Fruit fly (Drosophila melanogaster): ENCODE results near the gene CG1998.

The CG1998 gene

DNA sequence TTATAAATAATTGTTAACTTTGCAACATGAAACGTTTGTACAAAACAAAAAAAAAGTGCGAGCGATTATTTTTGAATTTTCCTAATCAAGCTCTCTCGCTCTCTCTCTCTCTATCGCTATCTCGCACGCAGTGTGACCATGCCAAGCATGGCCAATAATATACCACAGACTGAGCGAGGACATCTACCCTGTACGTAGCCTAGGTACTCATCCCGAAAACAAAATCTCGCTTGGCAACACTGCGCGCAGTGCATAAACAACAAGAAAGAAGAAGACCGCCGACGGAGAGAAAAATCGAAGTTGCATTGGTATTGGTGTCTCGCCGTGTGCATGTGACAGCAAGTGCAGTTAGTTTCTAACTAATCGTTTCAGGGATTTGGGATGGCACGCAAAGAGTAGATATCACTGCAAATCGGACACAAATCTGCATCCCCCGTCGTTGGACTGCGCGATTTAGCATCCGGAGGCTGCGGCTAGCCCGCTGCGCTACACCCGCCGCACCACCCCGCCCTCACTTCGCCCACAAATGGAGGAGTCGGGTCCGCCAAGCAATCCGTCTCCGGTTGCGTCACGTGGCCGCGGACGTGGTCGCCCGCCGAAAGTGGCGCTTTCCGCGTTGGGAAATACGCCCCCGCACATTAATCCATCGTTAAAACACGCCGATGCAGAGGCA, at the start of gene CG1998, which contains the start of gene Set2:
Gene CG1998, minus strand, starts transcription at position 134 of the 673 bp plus-strand sequence.
Gene Set2, plus strand, starts transcription at position 302 of the 673 bp plus-strand sequence.
- TF ChIP-seq CG7101 (tag; optimal IDR thresholded peaks at IDR 0.05) (peak; percentile 36), CG14711 (tag; optimal IDR thresholded peaks at IDR 0.05) (peak; percentile 91), ovo (GFP tag; optimal IDR thresholded peaks at IDR 0.05) (peak; percentile 50), Hr96 (GFP tag; optimal IDR thresholded peaks at IDR 0.05) (no peak), tj (GFP tag; optimal IDR thresholded peaks at IDR 0.05) (peak; percentile 7), Mnt (GFP tag; optimal IDR thresholded peaks at IDR 0.05) (peak; percentile 90), Clk (GFP tag; optimal IDR thresholded peaks at IDR 0.05) (no peak), cnc (optimal IDR thresholded peaks at IDR 0.05) (no peak), pad (GFP tag; optimal IDR thresholded peaks at IDR 0.05) (peak; percentile 63), cic (GFP tag; optimal IDR thresholded peaks at IDR 0.05) (peak; percentile 64), bab1 (GFP tag; optimal IDR thresholded peaks at IDR 0.05) (peak; percentile 43), Crg-1 (GFP tag; optimal IDR thresholded peaks at IDR 0.05) (peak; percentile 31), CG11617 (GFP tag; optimal IDR thresholded peaks at IDR 0.05) (no peak), CG33017 (tag; optimal IDR thresholded peaks at IDR 0.05) (no peak), CG1620 (GFP tag; optimal IDR thresholded peaks at IDR 0.05) (peak; percentile 45)

DNA sequence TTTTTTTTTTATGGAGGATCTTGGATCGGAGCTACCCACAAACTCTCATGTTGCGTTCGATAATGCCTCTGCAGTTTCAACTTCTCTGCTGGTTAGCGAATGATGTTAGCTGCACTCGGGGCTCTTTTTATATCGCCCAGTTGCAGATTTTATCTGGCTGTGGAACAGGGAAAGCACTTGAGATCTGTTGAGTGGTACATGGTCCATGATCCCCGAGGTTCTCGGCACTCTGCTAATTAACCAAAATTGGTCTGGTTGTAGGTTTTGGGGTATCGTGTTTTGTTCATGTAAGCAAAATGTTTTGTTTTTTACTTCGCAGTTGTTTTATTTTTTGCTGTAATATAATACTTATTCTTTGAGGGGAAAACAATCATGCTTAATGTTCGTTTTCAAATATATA, 44.7 kb upstream of the CG1998 start, which contains the start of gene CG34324:
Gene CG34324, minus strand, starts transcription at position 101 of the 400 bp plus-strand sequence.
- TF ChIP-seq CG11617 (GFP tag; optimal IDR thresholded peaks at IDR 0.05) (no peak), Mnt (GFP tag; optimal IDR thresholded peaks at IDR 0.05) (no peak), CG1620 (GFP tag; optimal IDR thresholded peaks at IDR 0.05) (no peak), cnc (optimal IDR thresholded peaks at IDR 0.05) (no peak), CG7101 (tag; optimal IDR thresholded peaks at IDR 0.05) (no peak), CG12768 (GFP tag; optimal IDR thresholded peaks at IDR 0.05) (no peak), Clk (GFP tag; optimal IDR thresholded peaks at IDR 0.05) (no peak), tj (GFP tag; optimal IDR thresholded peaks at IDR 0.05) (no peak), cic (GFP tag; optimal IDR thresholded peaks at IDR 0.05) (no peak)

dm6 chrX:13450754-13451153, 37.9 kb upstream of the CG1998 start:
- TF ChIP-seq cnc (optimal IDR thresholded peaks at IDR 0.05): no peak
- TF ChIP-seq Crg-1 (GFP tag; optimal IDR thresholded peaks at IDR 0.05): no peak
- TF ChIP-seq pad (GFP tag; optimal IDR thresholded peaks at IDR 0.05): no peak
- no peak for TF ChIP-seq tj (GFP tag; optimal IDR thresholded peaks at IDR 0.05)
- no peak for TF ChIP-seq bab1 (GFP tag; optimal IDR thresholded peaks at IDR 0.05)
- no peak for TF ChIP-seq CG14711 (tag; optimal IDR thresholded peaks at IDR 0.05)
- TF ChIP-seq CG5204 (GFP tag; optimal IDR thresholded peaks at IDR 0.05): no peak
- no peak for TF ChIP-seq CG12768 (GFP tag; optimal IDR thresholded peaks at IDR 0.05)
- no peak for TF ChIP-seq CG7101 (tag; optimal IDR thresholded peaks at IDR 0.05)
- no peak for TF ChIP-seq kay (GFP tag; ENCODE audit: borderline replicate concordance)
- TF ChIP-seq CG1620 (GFP tag; optimal IDR thresholded peaks at IDR 0.05): no peak
- TF ChIP-seq Mnt (GFP tag; optimal IDR thresholded peaks at IDR 0.05): no peak
- no peak for TF ChIP-seq CG7045 (GFP tag; optimal IDR thresholded peaks at IDR 0.05)
- TF ChIP-seq cic (GFP tag; optimal IDR thresholded peaks at IDR 0.05): no peak
- no peak for TF ChIP-seq Hr96 (GFP tag; optimal IDR thresholded peaks at IDR 0.05)
- no peak for TF ChIP-seq ovo (GFP tag; optimal IDR thresholded peaks at IDR 0.05)
- TF ChIP-seq toe (GFP tag; optimal IDR thresholded peaks at IDR 0.05): no peak
- no peak for TF ChIP-seq CG11617 (GFP tag; optimal IDR thresholded peaks at IDR 0.05)
- TF ChIP-seq Clk (GFP tag; optimal IDR thresholded peaks at IDR 0.05): no peak

- TF ChIP-seq CG33017 (tag; optimal IDR thresholded peaks at IDR 0.05) (no peak), cnc (optimal IDR thresholded peaks at IDR 0.05) (no peak), CG7045 (GFP tag; optimal IDR thresholded peaks at IDR 0.05) (no peak), CG7101 (tag; optimal IDR thresholded peaks at IDR 0.05) (no peak), CG5204 (GFP tag; optimal IDR thresholded peaks at IDR 0.05) (no peak), cic (GFP tag; optimal IDR thresholded peaks at IDR 0.05) (no peak), bab1 (GFP tag; optimal IDR thresholded peaks at IDR 0.05) (no peak), CG11617 (GFP tag; optimal IDR thresholded peaks at IDR 0.05) (no peak), CG14711 (tag; optimal IDR thresholded peaks at IDR 0.05) (no peak), CG1620 (GFP tag; optimal IDR thresholded peaks at IDR 0.05) (no peak), Clk (GFP tag; optimal IDR thresholded peaks at IDR 0.05) (no peak), Hr96 (GFP tag; optimal IDR thresholded peaks at IDR 0.05) (no peak), CG12768 (GFP tag; optimal IDR thresholded peaks at IDR 0.05) (no peak), Crg-1 (GFP tag; optimal IDR thresholded peaks at IDR 0.05) (no peak), toe (GFP tag; optimal IDR thresholded peaks at IDR 0.05) (no peak), pad (GFP tag; optimal IDR thresholded peaks at IDR 0.05) (no peak), tj (GFP tag; optimal IDR thresholded peaks at IDR 0.05) (no peak), kay (GFP tag; ENCODE audit: borderline replicate concordance) (no peak), ovo (GFP tag; optimal IDR thresholded peaks at IDR 0.05) (no peak)
Observed at dm6 chrX:13447438-13447837, 34.6 kb upstream of the CG1998 start.

dm6 chrX:13445695-13446094, 32.8 kb upstream of the CG1998 start, which contains the start of gene Neto:
Neto (plus strand) TSS chrX:13445903.
- TF ChIP-seq CG12768 (GFP tag; optimal IDR thresholded peaks at IDR 0.05): no peak
- TF ChIP-seq Mnt (GFP tag; optimal IDR thresholded peaks at IDR 0.05): peak; percentile 52

dm6 chrX:13444687-13445086, 31.8 kb upstream of the CG1998 start:
- TF ChIP-seq CG7045 (GFP tag; optimal IDR thresholded peaks at IDR 0.05): no peak
- no peak for TF ChIP-seq toe (GFP tag; optimal IDR thresholded peaks at IDR 0.05)
- TF ChIP-seq cic (GFP tag; optimal IDR thresholded peaks at IDR 0.05): no peak
- no peak for TF ChIP-seq CG7101 (tag; optimal IDR thresholded peaks at IDR 0.05)
- TF ChIP-seq CG5204 (GFP tag; optimal IDR thresholded peaks at IDR 0.05): no peak
- no peak for TF ChIP-seq ovo (GFP tag; optimal IDR thresholded peaks at IDR 0.05)
- no peak for TF ChIP-seq pad (GFP tag; optimal IDR thresholded peaks at IDR 0.05)
- no peak for TF ChIP-seq CG12768 (GFP tag; optimal IDR thresholded peaks at IDR 0.05)
- no peak for TF ChIP-seq CG11617 (GFP tag; optimal IDR thresholded peaks at IDR 0.05)
- no peak for TF ChIP-seq Crg-1 (GFP tag; optimal IDR thresholded peaks at IDR 0.05)
- TF ChIP-seq tj (GFP tag; optimal IDR thresholded peaks at IDR 0.05): no peak
- no peak for TF ChIP-seq CG33017 (tag; optimal IDR thresholded peaks at IDR 0.05)
- no peak for TF ChIP-seq bab1 (GFP tag; optimal IDR thresholded peaks at IDR 0.05)
- TF ChIP-seq CG1620 (GFP tag; optimal IDR thresholded peaks at IDR 0.05): no peak
